Worm (Caenorhabditis elegans): Measurements from ENCODE around the gene W06G6.20.

The W06G6.20 gene

ce11 chrV:16622754-16623261, 25.4 kb downstream of the W06G6.20 start, which contains the start of gene Y70C5A.2:
Y70C5A.2 (minus strand) TSS chrV:16623211.
- no peak for TF ChIP-seq cog-1 (tag; optimal IDR thresholded peaks at IDR 0.05)
- no peak for TF ChIP-seq T22C8.4 (GFP tag; IDR thresholded peaks at IDR 0.05)
- TF ChIP-seq klf-2 (GFP tag; conservative IDR thresholded peaks at IDR 0.05): no peak

DNA sequence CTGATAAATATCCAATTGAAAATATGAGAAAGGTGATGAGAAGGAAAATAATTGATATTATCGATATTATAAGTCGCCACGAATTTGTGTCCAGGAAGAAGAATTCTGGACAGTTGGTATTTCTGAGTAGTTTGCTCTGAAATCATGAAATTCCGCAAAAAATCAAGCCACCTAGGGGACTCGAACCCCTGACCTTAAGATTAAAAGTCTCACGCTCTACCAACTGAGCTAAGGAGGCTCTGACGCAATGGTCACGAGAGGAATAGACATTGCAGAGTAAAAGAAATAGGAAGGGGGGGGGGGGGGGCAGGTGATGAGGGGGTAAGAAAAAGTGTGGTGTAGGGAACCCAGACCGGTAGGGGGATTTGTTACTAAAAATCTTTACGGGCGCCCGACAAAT, 26.3 kb downstream of the W06G6.20 start:
- TF ChIP-seq flt-1 (GFP tag; IDR thresholded peaks at IDR 0.05): peak; percentile 84
- TF ChIP-seq ztf-29 (GFP tag; IDR thresholded peaks at IDR 0.05): no peak
- no peak for TF ChIP-seq T22C8.4 (GFP tag; IDR thresholded peaks at IDR 0.05)
- no peak for TF ChIP-seq med-1 (GFP tag; optimal IDR thresholded peaks at IDR 0.05; ENCODE audit: insufficient read depth)
- peak; percentile 71; the same call in 1 of the 2 replicates for TF ChIP-seq tab-1 (GFP tag; IDR thresholded peaks at IDR 0.05)
- TF ChIP-seq ref-1 (GFP tag; conservative IDR thresholded peaks at IDR 0.05): peak; percentile 52; the same call in 1 of the 2 replicates
- no peak for TF ChIP-seq klf-2 (GFP tag; conservative IDR thresholded peaks at IDR 0.05)
- TF ChIP-seq cog-1 (tag; optimal IDR thresholded peaks at IDR 0.05): no peak
- no peak for TF ChIP-seq ztf-23 (GFP tag; IDR thresholded peaks at IDR 0.05)

ce11 chrV:16620874-16621273, 27.3 kb downstream of the W06G6.20 start, which contains the start of gene Y70C5A.3:
Y70C5A.3 (minus strand) TSS chrV:16620923.
- TF ChIP-seq ref-1 (GFP tag; conservative IDR thresholded peaks at IDR 0.05) (no peak), ztf-23 (GFP tag; IDR thresholded peaks at IDR 0.05) (no peak), cog-1 (tag; optimal IDR thresholded peaks at IDR 0.05) (no peak), T22C8.4 (GFP tag; IDR thresholded peaks at IDR 0.05) (no peak), tab-1 (GFP tag; IDR thresholded peaks at IDR 0.05) (no peak), klf-2 (GFP tag; conservative IDR thresholded peaks at IDR 0.05) (no peak), flt-1 (GFP tag; IDR thresholded peaks at IDR 0.05) (no peak), ztf-29 (GFP tag; IDR thresholded peaks at IDR 0.05) (no peak), med-1 (GFP tag; optimal IDR thresholded peaks at IDR 0.05; ENCODE audit: insufficient read depth) (no peak)

- TF ChIP-seq klf-2 (GFP tag; conservative IDR thresholded peaks at IDR 0.05) (no peak), ref-1 (GFP tag; conservative IDR thresholded peaks at IDR 0.05) (no peak), tab-1 (GFP tag; IDR thresholded peaks at IDR 0.05) (no peak), med-1 (GFP tag; optimal IDR thresholded peaks at IDR 0.05; ENCODE audit: insufficient read depth) (no peak), T22C8.4 (GFP tag; IDR thresholded peaks at IDR 0.05) (no peak), cog-1 (tag; optimal IDR thresholded peaks at IDR 0.05) (no peak), ztf-23 (GFP tag; IDR thresholded peaks at IDR 0.05) (no peak), flt-1 (GFP tag; IDR thresholded peaks at IDR 0.05) (no peak), ztf-29 (GFP tag; IDR thresholded peaks at IDR 0.05) (no peak)
Measured at ce11 chrV:16617462-16617861, 30.7 kb downstream of the W06G6.20 start, which contains the start of gene Y70C5A.4. Y70C5A.4 (plus strand) TSS chrV:16617762.

DNA sequence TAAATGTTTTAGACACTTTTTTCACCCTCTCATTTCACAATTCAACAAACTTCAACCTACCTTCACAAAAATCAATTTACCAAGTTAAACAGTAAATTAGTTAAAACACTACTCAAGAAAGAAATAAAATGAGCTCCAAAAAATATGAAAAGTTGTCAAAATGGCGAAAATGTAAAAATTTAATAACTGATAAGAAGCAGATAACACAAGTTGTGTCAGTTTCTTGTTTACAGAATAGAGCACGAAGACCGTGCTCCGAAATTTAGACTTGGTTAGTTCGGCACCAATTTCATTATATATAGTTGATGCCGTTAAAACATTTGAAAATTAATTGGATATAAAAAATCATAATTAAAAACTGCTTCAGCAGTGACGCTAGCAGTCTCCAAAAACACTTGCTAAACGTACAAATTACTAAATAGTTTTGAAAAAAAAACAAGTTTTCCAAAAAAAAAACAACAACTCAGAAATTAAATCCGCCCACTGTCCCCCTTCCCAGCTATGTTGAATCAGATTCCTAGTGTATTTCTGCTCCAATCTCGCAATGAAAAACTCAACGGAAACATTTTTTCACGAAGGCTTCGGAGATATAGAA, 37.3 kb downstream of the W06G6.20 start, which contains the start of gene srw-54:
srw-54 (plus strand) TSS at position 545 of the 595 bp plus-strand sequence.
- TF ChIP-seq ztf-29 (GFP tag; IDR thresholded peaks at IDR 0.05) (no peak), T22C8.4 (GFP tag; IDR thresholded peaks at IDR 0.05) (no peak), ref-1 (GFP tag; conservative IDR thresholded peaks at IDR 0.05) (no peak), med-1 (GFP tag; optimal IDR thresholded peaks at IDR 0.05; ENCODE audit: insufficient read depth) (no peak), cog-1 (tag; optimal IDR thresholded peaks at IDR 0.05) (no peak), flt-1 (GFP tag; IDR thresholded peaks at IDR 0.05) (no peak), klf-2 (GFP tag; conservative IDR thresholded peaks at IDR 0.05) (no peak), tab-1 (GFP tag; IDR thresholded peaks at IDR 0.05) (no peak), ztf-23 (GFP tag; IDR thresholded peaks at IDR 0.05) (no peak)

DNA sequence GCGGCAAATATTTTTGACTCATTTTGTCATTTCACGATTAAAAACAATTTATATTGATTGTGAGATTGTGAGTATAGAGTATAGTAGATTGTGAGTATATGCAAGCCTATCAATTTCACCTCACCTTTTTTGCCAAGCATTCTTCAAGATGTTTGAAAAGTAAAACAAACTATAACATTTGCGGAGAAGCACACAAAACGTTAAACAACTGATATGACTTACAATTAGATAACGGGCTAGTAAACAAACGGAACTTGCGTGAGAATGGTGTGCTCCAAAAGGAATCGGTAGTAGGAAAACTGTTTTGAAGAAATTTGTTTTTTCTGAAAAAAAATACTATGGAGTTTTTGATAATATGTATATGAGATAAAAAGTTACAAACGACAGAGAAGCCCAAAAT, 38.1 kb downstream of the W06G6.20 start:
- no peak for TF ChIP-seq flt-1 (GFP tag; IDR thresholded peaks at IDR 0.05)
- no peak for TF ChIP-seq cog-1 (tag; optimal IDR thresholded peaks at IDR 0.05)
- TF ChIP-seq ztf-29 (GFP tag; IDR thresholded peaks at IDR 0.05): no peak

DNA sequence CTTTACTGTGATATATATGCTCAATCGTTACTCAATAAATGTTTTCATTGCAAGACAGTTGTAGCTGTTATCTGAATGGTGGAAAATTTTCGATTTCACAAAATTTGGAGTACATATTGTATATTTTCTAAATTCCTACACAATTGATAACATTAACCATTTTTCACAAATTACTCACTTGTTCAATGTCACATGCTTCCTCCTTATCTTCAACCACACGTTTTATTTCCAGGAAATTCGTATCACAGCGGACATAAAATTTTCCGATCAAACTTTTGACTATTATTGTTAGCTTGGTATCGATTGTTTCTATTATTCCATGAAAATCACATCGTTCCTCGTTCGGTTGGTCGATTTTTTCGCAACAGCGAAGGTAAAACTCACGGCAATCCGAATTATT, 39.7 kb downstream of the W06G6.20 start:
- TF ChIP-seq klf-2 (GFP tag; conservative IDR thresholded peaks at IDR 0.05) (no peak), tab-1 (GFP tag; IDR thresholded peaks at IDR 0.05) (no peak), ztf-29 (GFP tag; IDR thresholded peaks at IDR 0.05) (no peak)

ce11 chrV:16606313-16606712, 41.9 kb downstream of the W06G6.20 start, which contains the start of gene Y32B12C.1:
Y32B12C.1 (plus strand) TSS chrV:16606613.
- no peak for TF ChIP-seq T22C8.4 (GFP tag; IDR thresholded peaks at IDR 0.05)
- TF ChIP-seq ztf-23 (GFP tag; IDR thresholded peaks at IDR 0.05): no peak
- no peak for TF ChIP-seq med-1 (GFP tag; optimal IDR thresholded peaks at IDR 0.05; ENCODE audit: insufficient read depth)
- TF ChIP-seq tab-1 (GFP tag; IDR thresholded peaks at IDR 0.05): no peak
- TF ChIP-seq ref-1 (GFP tag; conservative IDR thresholded peaks at IDR 0.05): no peak

ce11 chrV:16605463-16605862, 42.7 kb downstream of the W06G6.20 start:
- no peak for TF ChIP-seq ztf-23 (GFP tag; IDR thresholded peaks at IDR 0.05)
- no peak for TF ChIP-seq ref-1 (GFP tag; conservative IDR thresholded peaks at IDR 0.05)
- TF ChIP-seq med-1 (GFP tag; optimal IDR thresholded peaks at IDR 0.05; ENCODE audit: insufficient read depth): no peak
- TF ChIP-seq ztf-29 (GFP tag; IDR thresholded peaks at IDR 0.05): no peak
- TF ChIP-seq T22C8.4 (GFP tag; IDR thresholded peaks at IDR 0.05): no peak
- no peak for TF ChIP-seq flt-1 (GFP tag; IDR thresholded peaks at IDR 0.05)
- no peak for TF ChIP-seq tab-1 (GFP tag; IDR thresholded peaks at IDR 0.05)
- no peak for TF ChIP-seq cog-1 (tag; optimal IDR thresholded peaks at IDR 0.05)
- no peak for TF ChIP-seq klf-2 (GFP tag; conservative IDR thresholded peaks at IDR 0.05)

ce11 chrV:16604301-16604700, 43.9 kb downstream of the W06G6.20 start:
- TF ChIP-seq med-1 (GFP tag; optimal IDR thresholded peaks at IDR 0.05; ENCODE audit: insufficient read depth) (no peak), tab-1 (GFP tag; IDR thresholded peaks at IDR 0.05) (no peak), cog-1 (tag; optimal IDR thresholded peaks at IDR 0.05) (no peak), ztf-23 (GFP tag; IDR thresholded peaks at IDR 0.05) (no peak), ref-1 (GFP tag; conservative IDR thresholded peaks at IDR 0.05) (no peak), ztf-29 (GFP tag; IDR thresholded peaks at IDR 0.05) (no peak), T22C8.4 (GFP tag; IDR thresholded peaks at IDR 0.05) (no peak), flt-1 (GFP tag; IDR thresholded peaks at IDR 0.05) (no peak), klf-2 (GFP tag; conservative IDR thresholded peaks at IDR 0.05) (no peak)

Data from whole organism, midembryonic.